Fruit fly (Drosophila melanogaster) ovary, adult (tissue): ENCODE measurements around the gene gnu.

ENCODE experiments used
- CG17801 ChIP-seq: fragments of 200-800 bp; optimal IDR thresholded peaks from 2 replicates; lab custom pipeline; 2019; ENCODE audit warnings: missing biosample characterization, mild to moderate bottlenecking, missing genetic modification characterization, moderate library complexity; ENCODE audit not compliant: partially characterized antibody

The gnu gene

dm6 chr3L:14757464-14758384, 45.4 kb downstream of the gnu start, which contains the start of gene CG42507:
CG42507 (minus strand) TSS chr3L:14757962.
- TF ChIP-seq CG17801 (GFP tag; lab: Kevin White, UChicago), result peak; percentile 29

dm6 chr3L:14756724-14757463, 46.3 kb downstream of the gnu start:
- peak; percentile 61 for TF ChIP-seq CG17801 (GFP tag; lab: Kevin White, UChicago)

dm6 chr3L:14755951-14756723, 47.0 kb downstream of the gnu start:
- peak; percentile 7 for TF ChIP-seq CG17801 (GFP tag; lab: Kevin White, UChicago)

- TF ChIP-seq CG17801 (GFP tag; lab: Kevin White, UChicago), result no peak
Observed at dm6 chr3L:14755046-14755643, 48.0 kb downstream of the gnu start.

- TF ChIP-seq CG17801 (GFP tag; lab: Kevin White, UChicago), result no peak
Observed at dm6 chr3L:14752816-14753215, 50.3 kb downstream of the gnu start.
